Worm (Caenorhabditis elegans) whole organism, mixed stage, embryonic: ENCODE data around the gene hlh-6.

Source experiments
- M03D4.4 ChIP-seq: sonication (generic microtip); optimal IDR thresholded peaks from 2 replicates; lab custom pipeline; 2017; ENCODE audit warnings: mild to moderate bottlenecking, missing genetic modification characterization, missing compliant biosample characterization
- bed-3 ChIP-seq: fragments of 200-800 bp; sonication (Bioruptor generic); optimal IDR thresholded peaks from 3 replicates; lab custom pipeline; 2018; ENCODE audit warnings: mild to moderate bottlenecking, missing genetic modification characterization, moderate library complexity, missing compliant biosample characterization
- blmp-1 ChIP-seq: fragments of 150-350 bp; optimal IDR thresholded peaks from 2 replicates; lab custom pipeline; 2014; ENCODE audit warnings: missing biosample characterization, missing genetic modification characterization
- ceh-39 ChIP-seq: fragments of 150-350 bp; optimal IDR thresholded peaks from 2 replicates; lab custom pipeline; 2014; ENCODE audit warnings: missing biosample characterization, missing genetic modification characterization
- ceh-43 ChIP-seq: fragments of 200-800 bp; sonication (Bioruptor generic); optimal IDR thresholded peaks from 2 replicates; lab custom pipeline; 2018; ENCODE audit warnings: mild to moderate bottlenecking, missing genetic modification characterization, moderate library complexity, missing compliant biosample characterization
- ces-1 ChIP-seq: fragments of 150-350 bp; optimal IDR thresholded peaks from 2 replicates; lab custom pipeline; 2014; ENCODE audit warnings: missing biosample characterization, missing genetic modification reagents, missing genetic modification characterization
- cnd-1 ChIP-seq: fragments of 200-800 bp; sonication (Bioruptor generic); optimal IDR thresholded peaks from 2 replicates; lab custom pipeline; 2018; ENCODE audit warnings: mild to moderate bottlenecking, missing genetic modification characterization, missing compliant biosample characterization
- drap-1 ChIP-seq: fragments of 200-800 bp; sonication (Bioruptor generic); optimal IDR thresholded peaks from 3 replicates; lab custom pipeline; 2018; ENCODE audit warnings: mild to moderate bottlenecking, missing genetic modification characterization, missing compliant biosample characterization
- elt-1 ChIP-seq: sonication (generic microtip); optimal IDR thresholded peaks from 2 replicates; lab custom pipeline; 2017; ENCODE audit warnings: missing genetic modification characterization, mild to moderate bottlenecking, missing compliant biosample characterization, antibody characterized with exemption, moderate library complexity, borderline replicate concordance; ENCODE audit not compliant: insufficient read depth
- elt-3 ChIP-seq: fragments of 150-350 bp; optimal IDR thresholded peaks from 2 replicates; lab custom pipeline; 2014; ENCODE audit warnings: missing biosample characterization, missing genetic modification characterization
- flh-1 ChIP-seq: fragments of 200-800 bp; sonication (Bioruptor generic); optimal IDR thresholded peaks from 2 replicates; lab custom pipeline; 2018; ENCODE audit warnings: mild to moderate bottlenecking, missing genetic modification characterization, moderate library complexity, missing compliant biosample characterization
- ham-2 ChIP-seq: fragments of 200-800 bp; sonication (Bioruptor generic); optimal IDR thresholded peaks from 2 replicates; lab custom pipeline; 2018; ENCODE audit warnings: mild to moderate bottlenecking, missing genetic modification characterization, missing compliant biosample characterization
- hlh-1 ChIP-seq: fragments of 150-350 bp; optimal IDR thresholded peaks from 2 replicates; lab custom pipeline; 2014; ENCODE audit warnings: missing biosample characterization, missing genetic modification reagents, missing genetic modification characterization
- lin-13 ChIP-seq: fragments of 150-350 bp; optimal IDR thresholded peaks from 2 replicates; lab custom pipeline; 2014; ENCODE audit warnings: missing biosample characterization, missing genetic modification characterization
- lin-32 ChIP-seq: fragments of 200-800 bp; sonication (Bioruptor generic); optimal IDR thresholded peaks from 2 replicates; lab custom pipeline; 2018; ENCODE audit warnings: mild to moderate bottlenecking, missing genetic modification characterization, missing compliant biosample characterization
- lsy-2 ChIP-seq: fragments of 150-350 bp; optimal IDR thresholded peaks from 2 replicates; lab custom pipeline; 2014; ENCODE audit warnings: missing biosample characterization, missing genetic modification characterization
- mab-5 ChIP-seq: fragments of 150-350 bp; optimal IDR thresholded peaks from 2 replicates; lab custom pipeline; 2014; ENCODE audit warnings: missing biosample characterization, missing genetic modification characterization
- mep-1 ChIP-seq: fragments of 150-350 bp; optimal IDR thresholded peaks from 2 replicates; lab custom pipeline; 2017; ENCODE audit warnings: missing biosample characterization, missing genetic modification reagents, missing genetic modification characterization, inconsistent platforms
- mls-2 ChIP-seq: sonication (generic microtip); optimal IDR thresholded peaks from 2 replicates; lab custom pipeline; 2016; ENCODE audit warnings: mild to moderate bottlenecking, missing genetic modification characterization, moderate library complexity, missing compliant biosample characterization
- nhr-12 ChIP-seq: fragments of 150-350 bp; optimal IDR thresholded peaks from 2 replicates; lab custom pipeline; 2014; ENCODE audit warnings: missing biosample characterization, missing genetic modification characterization
- nhr-2 ChIP-seq: fragments of 150-350 bp; optimal IDR thresholded peaks from 2 replicates; lab custom pipeline; 2014; ENCODE audit warnings: missing biosample characterization, missing genetic modification characterization
- nhr-237 ChIP-seq: fragments of 150-350 bp; optimal IDR thresholded peaks from 2 replicates; lab custom pipeline; 2014; ENCODE audit warnings: missing biosample characterization, missing genetic modification characterization
- nhr-28 ChIP-seq: fragments of 150-350 bp; optimal IDR thresholded peaks from 2 replicates; lab custom pipeline; 2014; ENCODE audit warnings: missing biosample characterization, missing genetic modification characterization
- nhr-76 ChIP-seq: sonication (generic microtip); optimal IDR thresholded peaks from 2 replicates; lab custom pipeline; 2017; ENCODE audit warnings: missing biosample characterization, missing genetic modification characterization
- pha-4 ChIP-seq: fragments of 150-350 bp; optimal IDR thresholded peaks from 2 replicates; lab custom pipeline; 2018; ENCODE audit warnings: missing biosample characterization, missing genetic modification reagents, missing genetic modification characterization
- sem-2 ChIP-seq: fragments of 200-800 bp; sonication (Bioruptor generic); optimal IDR thresholded peaks from 2 replicates; lab custom pipeline; 2018; ENCODE audit warnings: mild to moderate bottlenecking, missing genetic modification characterization, missing compliant biosample characterization
- snpc-4 ChIP-seq: fragments of 150-350 bp; optimal IDR thresholded peaks from 2 replicates; lab custom pipeline; 2014; ENCODE audit warnings: missing biosample characterization, missing genetic modification characterization
- sptf-1 ChIP-seq: sonication (generic microtip); optimal IDR thresholded peaks from 2 replicates; lab custom pipeline; 2017; ENCODE audit warnings: mild to moderate bottlenecking, missing genetic modification characterization, moderate library complexity, missing compliant biosample characterization
- tbx-8 ChIP-seq: fragments of 200-800 bp; sonication (Bioruptor generic); optimal IDR thresholded peaks from 2 replicates; lab custom pipeline; 2018; ENCODE audit warnings: mild to moderate bottlenecking, missing genetic modification characterization, moderate library complexity, missing compliant biosample characterization
- unc-120 ChIP-seq: sonication (generic microtip); optimal IDR thresholded peaks from 2 replicates; lab custom pipeline; 2017; ENCODE audit warnings: missing genetic modification characterization, missing compliant biosample characterization; ENCODE audit not compliant: poor library complexity, severe bottlenecking
- unc-39 ChIP-seq: fragments of 150-350 bp; optimal IDR thresholded peaks from 2 replicates; lab custom pipeline; 2014; ENCODE audit warnings: missing biosample characterization, missing genetic modification characterization
- unc-62 ChIP-seq: fragments of 150-350 bp; optimal IDR thresholded peaks from 2 replicates; lab custom pipeline; 2014; ENCODE audit warnings: missing biosample characterization, missing genetic modification reagents, missing genetic modification characterization
- zip-8 ChIP-seq: fragments of 150-350 bp; optimal IDR thresholded peaks from 2 replicates; lab custom pipeline; 2014; ENCODE audit warnings: missing biosample characterization, missing genetic modification characterization
- ztf-11 ChIP-seq: fragments of 150-350 bp; optimal IDR thresholded peaks from 2 replicates; lab custom pipeline; 2014; ENCODE audit warnings: missing biosample characterization, missing genetic modification characterization

Gene hlh-6

ce11 chrII:9606485-9607036 is 8.1 kb downstream of the hlh-6 start:
- TF ChIP-seq nhr-12 (tag; lab: Kevin White, UChicago): no peak
- TF ChIP-seq blmp-1 (tag; lab: Kevin White, UChicago): no peak
- no peak for TF ChIP-seq mep-1 (tag; lab: Kevin White, UChicago)
- no peak for TF ChIP-seq snpc-4 (tag; lab: Kevin White, UChicago)
- no peak for TF ChIP-seq unc-120 (tag; lab: Kevin White, UChicago)
- TF ChIP-seq mab-5: no peak

ce11 chrII:9605954-9606353 is 8.7 kb downstream of the hlh-6 start:
- TF ChIP-seq unc-62 (GFP tag; lab: Kevin White, UChicago) (no peak), elt-1 (tag; lab: Kevin White, UChicago) (peak; percentile 37), zip-8 (no peak), snpc-4 (tag; lab: Kevin White, UChicago) (no peak), nhr-237 (no peak), lin-32 (no peak), cnd-1 (tag; lab: Kevin White, UChicago) (no peak)

ce11 chrII:9605336-9605735 is 9.3 kb downstream of the hlh-6 start, which contains the start of gene nhr-19:
Gene nhr-19, minus strand, starts transcription at chrII:9605526.
- TF ChIP-seq snpc-4 (tag; lab: Kevin White, UChicago) (no peak), pha-4 (tag; lab: Kevin White, UChicago) (peak; percentile 10)

- TF ChIP-seq snpc-4 (tag; lab: Kevin White, UChicago) (no peak), ztf-11 (tag; lab: Kevin White, UChicago) (no peak), unc-62 (GFP tag; lab: Kevin White, UChicago) (no peak), lsy-2 (tag; lab: Kevin White, UChicago) (no peak), ceh-43 (GFP tag; lab: Kevin White, UChicago) (no peak), sptf-1 (tag; lab: Kevin White, UChicago) (no peak), bed-3 (GFP tag; lab: Kevin White, UChicago) (no peak), sem-2 (no peak), ceh-39 (tag; lab: Kevin White, UChicago) (no peak), drap-1 (GFP tag; lab: Kevin White, UChicago) (no peak), flh-1 (GFP tag; lab: Kevin White, UChicago) (no peak), nhr-12 (tag; lab: Kevin White, UChicago) (no peak), mls-2 (tag; lab: Kevin White, UChicago) (no peak), elt-3 (tag; lab: Kevin White, UChicago) (no peak), lin-32 (no peak), pha-4 (tag; lab: Kevin White, UChicago) (no peak), nhr-28 (tag; lab: Kevin White, UChicago) (no peak), zip-8 (no peak), elt-1 (tag; lab: Kevin White, UChicago) (no peak)
Measured at ce11 chrII:9604685-9605084, 9.9 kb downstream of the hlh-6 start.

DNA sequence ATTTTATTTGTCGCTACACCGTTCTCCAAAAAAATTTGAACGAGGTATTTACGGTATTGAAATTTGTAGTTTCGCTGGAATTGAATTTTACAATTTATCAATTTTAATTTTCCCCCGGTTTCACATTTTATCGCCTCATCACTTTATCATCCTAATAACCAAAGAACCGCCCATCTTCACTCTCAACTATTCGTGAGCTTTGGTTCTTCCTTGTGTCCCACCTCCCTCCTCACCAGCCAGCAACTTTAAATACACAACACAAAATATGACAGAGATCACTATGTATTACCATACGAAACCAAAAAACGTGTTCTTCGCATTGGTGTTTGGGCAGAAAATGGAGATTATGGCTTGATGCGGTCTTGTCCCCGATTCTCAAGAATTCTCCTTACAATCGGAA is 10.6 kb downstream of the hlh-6 start:
- no peak for TF ChIP-seq mep-1 (tag; lab: Kevin White, UChicago)
- TF ChIP-seq snpc-4 (tag; lab: Kevin White, UChicago): no peak
- TF ChIP-seq unc-62 (GFP tag; lab: Kevin White, UChicago): no peak
- no peak for TF ChIP-seq sem-2
- TF ChIP-seq ceh-39 (tag; lab: Kevin White, UChicago): no peak
- TF ChIP-seq ces-1 (GFP tag; lab: Kevin White, UChicago): no peak
- TF ChIP-seq pha-4 (tag; lab: Kevin White, UChicago): no peak
- TF ChIP-seq flh-1 (GFP tag; lab: Kevin White, UChicago): no peak

ce11 chrII:9603419-9603818 is 11.2 kb downstream of the hlh-6 start:
- no peak for TF ChIP-seq tbx-8
- no peak for TF ChIP-seq cnd-1 (tag; lab: Kevin White, UChicago)
- peak; percentile 65 for TF ChIP-seq hlh-1 (tag; lab: Kevin White, UChicago)
- TF ChIP-seq pha-4 (tag; lab: Kevin White, UChicago): peak; percentile 68
- TF ChIP-seq mep-1 (tag; lab: Kevin White, UChicago): peak; percentile 32
- no peak for TF ChIP-seq nhr-76
- no peak for TF ChIP-seq lin-32
- no peak for TF ChIP-seq unc-39 (tag; lab: Kevin White, UChicago)
- no peak for TF ChIP-seq blmp-1 (tag; lab: Kevin White, UChicago)
- no peak for TF ChIP-seq snpc-4 (tag; lab: Kevin White, UChicago)
- peak; percentile 28 for TF ChIP-seq nhr-28 (tag; lab: Kevin White, UChicago)
- TF ChIP-seq zip-8: no peak
- TF ChIP-seq mab-5: peak; percentile 3
- TF ChIP-seq sptf-1 (tag; lab: Kevin White, UChicago): no peak
- no peak for TF ChIP-seq ztf-11 (tag; lab: Kevin White, UChicago)
- no peak for TF ChIP-seq M03D4.4 (tag; lab: Kevin White, UChicago)
- no peak for TF ChIP-seq ceh-43 (GFP tag; lab: Kevin White, UChicago)
- no peak for TF ChIP-seq drap-1 (GFP tag; lab: Kevin White, UChicago)
- no peak for TF ChIP-seq nhr-2 (tag; lab: Kevin White, UChicago)
- TF ChIP-seq ces-1 (GFP tag; lab: Kevin White, UChicago): no peak
- no peak for TF ChIP-seq nhr-12 (tag; lab: Kevin White, UChicago)
- peak; percentile 80 for TF ChIP-seq unc-62 (GFP tag; lab: Kevin White, UChicago)
- no peak for TF ChIP-seq sem-2
- no peak for TF ChIP-seq flh-1 (GFP tag; lab: Kevin White, UChicago)
- no peak for TF ChIP-seq elt-1 (tag; lab: Kevin White, UChicago)
- peak; percentile 80 for TF ChIP-seq nhr-237
- no peak for TF ChIP-seq ham-2 (GFP tag; lab: Kevin White, UChicago)
- no peak for TF ChIP-seq mls-2 (tag; lab: Kevin White, UChicago)
- no peak for TF ChIP-seq lin-13 (tag; lab: Kevin White, UChicago)
- TF ChIP-seq bed-3 (GFP tag; lab: Kevin White, UChicago): no peak
